Fruit fly (Drosophila melanogaster) whole organism, wandering third instar larva: ENCODE data around the gene Edg91.

ENCODE experiments used
- Abd-B ChIP-seq: fragments of >200 bp; optimal IDR thresholded peaks from 2 replicates; lab custom pipeline; 2017; ENCODE audit warnings: missing biosample characterization, missing genetic modification characterization
- CG32264 ChIP-seq: fragments of 200-800 bp; sonication (Bioruptor generic); optimal IDR thresholded peaks from 2 replicates; lab custom pipeline; 2016; ENCODE audit warnings: missing biosample characterization, missing genetic modification characterization
- CG9705 ChIP-seq: fragments of 200-800 bp; sonication (Bioruptor generic); optimal IDR thresholded peaks from 2 replicates; lab custom pipeline; 2018; ENCODE audit warnings: missing biosample characterization, mild to moderate bottlenecking, missing genetic modification characterization
- GATAd ChIP-seq: sonication (Bioruptor generic); optimal IDR thresholded peaks from 2 replicates; lab custom pipeline; 2016; ENCODE audit warnings: missing biosample characterization, missing genetic modification characterization
- Hr78 ChIP-seq: fragments of >200 bp; optimal IDR thresholded peaks from 2 replicates; lab custom pipeline; 2017; ENCODE audit warnings: missing biosample characterization, missing genetic modification characterization
- Myc ChIP-seq: fragments of >200 bp; optimal IDR thresholded peaks from 2 replicates; lab custom pipeline; 2017
- N ChIP-seq: fragments of >200 bp; optimal IDR thresholded peaks from 2 replicates; lab custom pipeline; 2018; ENCODE audit warnings: missing biosample characterization, missing external identifiers, missing genetic modification characterization
- Sp1 ChIP-seq: fragments of 200-800 bp; sonication (Bioruptor generic); optimal IDR thresholded peaks from 3 replicates; lab custom pipeline; 2019; ENCODE audit warnings: missing biosample characterization, mild to moderate bottlenecking, missing genetic modification characterization, moderate library complexity
- dl ChIP-seq, 2 experiments: fragments of 175-275, 200-275 bp in 1 of 2; fragments of 200-275 bp in 1 of 2; sonication (Bioruptor generic); optimal IDR thresholded peaks; lab custom pipeline; 2018; ENCODE audit warnings: mild to moderate bottlenecking in 2 of 2, missing biosample characterization in 2 of 2, missing genetic modification characterization in 2 of 2, moderate library complexity in 2 of 2; ENCODE audit not compliant: partially characterized antibody in 2 of 2, insufficient read depth in 1 of 2
- foxo ChIP-seq, 2 experiments: fragments of 200-800 bp; sonication (Bioruptor generic); optimal IDR thresholded peaks; 2 replicates in 1 of 2; 3 replicates in 1 of 2; lab custom pipeline; 2016 to 2017; ENCODE audit warnings: missing biosample characterization in 2 of 2, missing genetic modification characterization in 2 of 2
- h ChIP-seq: fragments of 200-800 bp; sonication (Bioruptor generic); optimal IDR thresholded peaks from 3 replicates; lab custom pipeline; 2016; ENCODE audit warnings: missing biosample characterization, mild to moderate bottlenecking, missing genetic modification characterization

DNA sequence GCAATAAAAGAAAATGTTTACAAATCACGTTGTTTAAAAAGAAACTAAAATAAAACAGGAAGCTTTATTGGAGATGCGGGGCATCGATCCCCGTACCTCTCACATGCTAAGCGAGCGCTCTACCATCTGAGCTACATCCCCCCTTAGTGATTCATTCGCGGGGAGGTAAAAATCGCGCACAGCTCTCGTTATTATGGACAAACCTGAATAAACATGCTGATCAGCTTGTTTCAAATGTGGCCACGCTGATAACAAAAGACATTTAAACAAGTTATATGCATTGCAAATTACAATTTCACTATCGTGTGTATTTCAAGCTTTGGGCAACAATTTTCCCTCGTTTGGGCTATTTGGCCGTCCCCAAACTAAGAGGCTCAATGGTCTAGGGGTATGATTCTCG, 33.9 kb upstream of the Edg91 start:
- TF ChIP-seq GATAd (GFP tag; lab: Kevin White, UChicago) (no peak), Myc (lab: Kevin White, UChicago) (no peak), Sp1 (GFP tag; lab: Kevin White, UChicago) (no peak), h (GFP tag; lab: Kevin White, UChicago) (no peak), Hr78 (GFP tag; lab: Kevin White, UChicago) (no peak), CG32264 (GFP tag; lab: Kevin White, UChicago) (no peak), CG9705 (GFP tag; lab: Kevin White, UChicago) (no peak), dl (GFP tag; optimal IDR thresholded peaks at IDR 0.05; lab: Kevin White, UChicago; ENCODE audit: insufficient read depth in 1 of 2, partially characterized antibody in 2 of 2) (no peak), Abd-B (GFP tag; lab: Kevin White, UChicago) (no peak), foxo (GFP tag; optimal IDR thresholded peaks at IDR 0.05; lab: Kevin White, UChicago) (no peak), N (GFP tag; lab: Kevin White, UChicago) (no peak)
